Worm (Caenorhabditis elegans): Measurements from ENCODE around the gene K02E2.11.

- TF ChIP-seq Y67H2A.10 (GFP tag; conservative IDR thresholded peaks at IDR 0.05) (no peak), lin-35 (GFP tag; optimal IDR thresholded peaks at IDR 0.05) (no peak), efl-1 (GFP tag; optimal IDR thresholded peaks at IDR 0.05) (no peak), madf-8 (GFP tag; conservative IDR thresholded peaks at IDR 0.05) (no peak), attf-6 (GFP tag; IDR thresholded peaks at IDR 0.05) (no peak), F10E7.11 (tag; optimal IDR thresholded peaks at IDR 0.05) (no peak), lin-54 (GFP tag; optimal IDR thresholded peaks at IDR 0.05) (no peak), sdz-38 (tag; optimal IDR thresholded peaks at IDR 0.05) (no peak), fkh-3 (tag; optimal IDR thresholded peaks at IDR 0.05) (no peak), sea-2 (GFP tag; IDR thresholded peaks at IDR 0.05) (no peak), snpc-4 (GFP tag; optimal IDR thresholded peaks at IDR 0.05) (no peak), snpc-4 (tag; optimal IDR thresholded peaks at IDR 0.05) (no peak), attf-5 (GFP tag; optimal IDR thresholded peaks at IDR 0.05) (no peak), hmg-1.2 (GFP tag; IDR thresholded peaks at IDR 0.05) (no peak)
Measured at ce11 chrV:20425183-20425400, 42.0 kb downstream of the K02E2.11 start, which contains the start of the genes fce-2 and F48F5.8.
